Fruit fly (Drosophila melanogaster) whole organism, embryonic: ENCODE results near the gene ND-30.

Experiments used
- CG10274 ChIP-seq: fragments of 200-800 bp; sonication (Bioruptor generic); optimal IDR thresholded peaks from 3 replicates; lab custom pipeline; 2017; ENCODE audit warnings: missing biosample characterization, mild to moderate bottlenecking, missing genetic modification characterization
- CG11504 ChIP-seq: fragments of 200-800 bp; sonication (Bioruptor generic); optimal IDR thresholded peaks from 3 replicates; lab custom pipeline; 2019; ENCODE audit warnings: missing biosample characterization, mild to moderate bottlenecking, missing genetic modification characterization, moderate library complexity
- CG12071 ChIP-seq: fragments of 200-800 bp; sonication (Bioruptor generic); optimal IDR thresholded peaks from 3 replicates; lab custom pipeline; 2018; ENCODE audit warnings: missing biosample characterization, mild to moderate bottlenecking, missing genetic modification characterization
- CG12391 ChIP-seq: fragments of 200-800 bp; sonication (Bioruptor generic); optimal IDR thresholded peaks from 3 replicates; lab custom pipeline; 2018; ENCODE audit warnings: missing biosample characterization, mild to moderate bottlenecking, missing genetic modification characterization, moderate library complexity
- CG13775 ChIP-seq: fragments of 200-800 bp; sonication (Bioruptor generic); optimal IDR thresholded peaks from 3 replicates; lab custom pipeline; 2017; ENCODE audit warnings: missing biosample characterization, mild to moderate bottlenecking, missing genetic modification characterization
- CG17385 ChIP-seq: fragments of 200-800 bp; sonication (Bioruptor generic); optimal IDR thresholded peaks from 3 replicates; lab custom pipeline; 2018; ENCODE audit warnings: missing biosample characterization, mild to moderate bottlenecking, missing genetic modification characterization
- CG17568 ChIP-seq: fragments of 200-800 bp; sonication (Bioruptor generic); optimal IDR thresholded peaks from 2 replicates; lab custom pipeline; 2018; ENCODE audit warnings: missing biosample characterization, mild to moderate bottlenecking, missing genetic modification characterization, moderate library complexity
- CG17829 ChIP-seq: fragments of 200-800 bp; optimal IDR thresholded peaks from 2 replicates; lab custom pipeline; 2019; ENCODE audit warnings: missing biosample characterization, mild to moderate bottlenecking, missing genetic modification characterization, moderate library complexity
- CG1792 ChIP-seq: fragments of 200-800 bp; sonication (Bioruptor generic); optimal IDR thresholded peaks from 2 replicates; lab custom pipeline; 2016; ENCODE audit warnings: missing biosample characterization, missing genetic modification characterization
- CG32767 ChIP-seq: fragments of 200-800 bp; sonication (Bioruptor generic); IDR thresholded peaks from 2 replicates; pipeline ENCODE4 v1.3.6; 2022; ENCODE audit warnings: missing biosample characterization, missing genetic modification characterization
- CG4328 ChIP-seq: fragments of 200-800 bp; sonication (Bioruptor generic); optimal IDR thresholded peaks from 3 replicates; lab custom pipeline; 2017; ENCODE audit warnings: missing biosample characterization, missing genetic modification reagents, missing genetic modification characterization
- CG43689 ChIP-seq: fragments of 200-800 bp; sonication (Bioruptor generic); IDR thresholded peaks from 2 replicates; pipeline ENCODE4 v1.3.6; 2022; ENCODE audit warnings: missing biosample characterization, missing genetic modification characterization
- CG4617 ChIP-seq: fragments of 200-800 bp; sonication (Bioruptor generic); optimal IDR thresholded peaks from 3 replicates; lab custom pipeline; 2016; ENCODE audit warnings: missing biosample characterization, missing genetic modification characterization, borderline replicate concordance
- CG6854 ChIP-seq: fragments of 200-800 bp; sonication (Bioruptor generic); optimal IDR thresholded peaks from 3 replicates; lab custom pipeline; 2017; ENCODE audit warnings: missing biosample characterization, mild to moderate bottlenecking, missing genetic modification characterization
- CG7556 ChIP-seq: fragments of 200-800 bp; sonication (Bioruptor generic); optimal IDR thresholded peaks from 2 replicates; lab custom pipeline; 2017; ENCODE audit warnings: missing biosample characterization, mild to moderate bottlenecking, missing genetic modification characterization
- CG8478 ChIP-seq: fragments of >200 bp; optimal IDR thresholded peaks from 2 replicates; lab custom pipeline; 2018
- CHES-1-like ChIP-seq: fragments of 200-800 bp; sonication (Bioruptor generic); optimal IDR thresholded peaks from 2 replicates; lab custom pipeline; 2016; ENCODE audit warnings: missing biosample characterization, missing genetic modification characterization
- Dll ChIP-seq: fragments of 200-800 bp; sonication (Bioruptor generic); IDR thresholded peaks from 4 replicates; pipeline ENCODE4 v1.3.6; 2022; ENCODE audit warnings: missing biosample characterization, missing genetic modification characterization; ENCODE audit not compliant: partially characterized antibody
- E2f2 ChIP-seq: fragments of 200-800 bp; sonication (Bioruptor generic); IDR thresholded peaks from 2 replicates; pipeline ENCODE4 v1.3.6; 2022; ENCODE audit warnings: missing biosample characterization, missing genetic modification characterization
- Lim3 ChIP-seq: fragments of 200-800 bp; sonication (Bioruptor generic); IDR thresholded peaks from 2 replicates; pipeline ENCODE4 v1.3.6; 2022; ENCODE audit warnings: missing biosample characterization, missing genetic modification characterization
- Med ChIP-seq: fragments of 200-800 bp; sonication (Bioruptor generic); peaks from one replicate; lab custom pipeline; 2016; ENCODE audit warnings: missing biosample characterization, missing genetic modification characterization, mild to moderate bottlenecking, inconsistent platforms, moderate library complexity
- Nf-YC ChIP-seq: fragments of 200-800 bp; optimal IDR thresholded peaks from 3 replicates; lab custom pipeline; 2019; ENCODE audit warnings: missing biosample characterization, mild to moderate bottlenecking, missing genetic modification characterization, moderate library complexity
- Ravus ChIP-seq: fragments of 200-800 bp; sonication (Bioruptor generic); IDR thresholded peaks from 2 replicates; pipeline ENCODE4 v1.3.6; 2022; ENCODE audit warnings: missing biosample characterization, missing genetic modification characterization
- Six4 ChIP-seq: fragments of 200-800 bp; sonication (Bioruptor generic); optimal IDR thresholded peaks from 2 replicates; lab custom pipeline; 2016; ENCODE audit warnings: missing biosample characterization, missing genetic modification characterization
- Sry-β ChIP-seq: fragments of 200-800 bp; sonication (Bioruptor generic); optimal IDR thresholded peaks from 2 replicates; lab custom pipeline; 2018; ENCODE audit warnings: missing biosample characterization, mild to moderate bottlenecking, missing genetic modification characterization, moderate library complexity
- Ssrp ChIP-seq: fragments of 200-800 bp; sonication (Bioruptor generic); optimal IDR thresholded peaks from 2 replicates; lab custom pipeline; 2018; ENCODE audit warnings: missing biosample characterization, mild to moderate bottlenecking, missing genetic modification characterization, moderate library complexity
- ara ChIP-seq: fragments of 200-800 bp; sonication (Bioruptor generic); IDR thresholded peaks from 2 replicates; pipeline ENCODE4 v1.3.6; 2022; ENCODE audit warnings: missing biosample characterization, missing genetic modification characterization
- ato ChIP-seq: fragments of 200-800 bp; sonication (Bioruptor generic); IDR thresholded peaks from 2 replicates; pipeline ENCODE4 v1.3.6; 2022; ENCODE audit warnings: missing biosample characterization, missing genetic modification characterization; ENCODE audit not compliant: partially characterized antibody
- bbx ChIP-seq: fragments of 200-800 bp; sonication (Bioruptor generic); IDR thresholded peaks from 2 replicates; pipeline ENCODE4 v1.3.6; 2022; ENCODE audit warnings: missing biosample characterization, missing genetic modification characterization; ENCODE audit not compliant: partially characterized antibody
- esg ChIP-seq: fragments of 200-800 bp; sonication (Bioruptor generic); conservative IDR thresholded peaks from 2 replicates; pipeline ENCODE4 v1.3.6; 2022; ENCODE audit warnings: missing biosample characterization, missing genetic modification characterization
- ftz-f1 ChIP-seq: fragments of 200-800 bp; sonication (Bioruptor generic); optimal IDR thresholded peaks from 2 replicates; lab custom pipeline; 2016; ENCODE audit warnings: missing biosample characterization, missing genetic modification characterization
- grn ChIP-seq: fragments of 200-800 bp; sonication (Bioruptor generic); optimal IDR thresholded peaks from 3 replicates; lab custom pipeline; 2017; ENCODE audit warnings: missing biosample characterization, missing genetic modification characterization
- gro ChIP-seq: fragments of 200-800 bp; sonication (Bioruptor generic); optimal IDR thresholded peaks from 2 replicates; lab custom pipeline; 2016; ENCODE audit warnings: missing biosample characterization, missing genetic modification characterization
- insv ChIP-seq, 2 experiments: fragments of 200-800 bp; sonication (Bioruptor generic); optimal IDR thresholded peaks; 3 replicates each; lab custom pipeline; 2016 to 2018; ENCODE audit warnings: missing biosample characterization in 2 of 2, missing genetic modification characterization in 2 of 2
- inv ChIP-seq: fragments of 200-800 bp; sonication (Bioruptor generic); IDR thresholded peaks from 2 replicates; pipeline ENCODE4 v1.3.6; 2022; ENCODE audit warnings: missing biosample characterization, missing genetic modification characterization; ENCODE audit not compliant: partially characterized antibody
- kah ChIP-seq: fragments of 200-800 bp; sonication (Bioruptor generic); optimal IDR thresholded peaks from 2 replicates; lab custom pipeline; 2018; ENCODE audit warnings: missing biosample characterization, mild to moderate bottlenecking, missing genetic modification characterization
- ken ChIP-seq: fragments of 200-800 bp; sonication (Bioruptor generic); IDR thresholded peaks from 3 replicates; pipeline ENCODE4 v1.3.6; 2022; ENCODE audit warnings: missing biosample characterization, missing genetic modification characterization
- lbe ChIP-seq: fragments of 200-800 bp; sonication (Bioruptor generic); optimal IDR thresholded peaks from 2 replicates; lab custom pipeline; 2016; ENCODE audit warnings: missing biosample characterization, mild to moderate bottlenecking, missing genetic modification characterization
- lov ChIP-seq, 2 experiments: fragments of 200-800 bp in 1 of 2; fragments of >200 bp in 1 of 2; sonication (Bioruptor generic) in 1 of 2; IDR thresholded peaks in 1 of 2; optimal IDR thresholded peaks in 1 of 2; 2 replicates in 1 of 2; 3 replicates in 1 of 2; pipeline versions ENCODE4 v1.3.6 to Lab custom; 2017 to 2022; ENCODE audit warnings: missing biosample characterization in 1 of 2, missing genetic modification characterization in 1 of 2
- maf-S ChIP-seq: fragments of 200-800 bp; sonication (Bioruptor generic); optimal IDR thresholded peaks from 2 replicates; lab custom pipeline; 2016; ENCODE audit warnings: missing biosample characterization, missing genetic modification characterization
- nmo ChIP-seq: fragments of 200-800 bp; sonication (Bioruptor generic); optimal IDR thresholded peaks from 2 replicates; lab custom pipeline; 2018; ENCODE audit warnings: missing biosample characterization, mild to moderate bottlenecking, missing genetic modification characterization, moderate library complexity
- onecut ChIP-seq: fragments of 200-800 bp; sonication (Bioruptor generic); IDR thresholded peaks from 2 replicates; pipeline ENCODE4 v1.3.6; 2022; ENCODE audit warnings: missing biosample characterization, missing genetic modification characterization
- otp ChIP-seq: fragments of 200-800 bp; sonication (Bioruptor generic); IDR thresholded peaks from 3 replicates; pipeline ENCODE4, ENCODE4 v1.3.6; 2022; ENCODE audit warnings: missing biosample characterization, missing genetic modification characterization
- pita ChIP-seq: fragments of 200-800 bp; sonication (Bioruptor generic); optimal IDR thresholded peaks from 2 replicates; lab custom pipeline; 2017; ENCODE audit warnings: missing biosample characterization, mild to moderate bottlenecking, missing genetic modification characterization
- prd ChIP-seq, 3 experiments: fragments of >200 bp in 2 of 3; fragments of 200-800 bp in 1 of 3; sonication (Bioruptor generic) in 1 of 3; optimal IDR thresholded peaks in 2 of 3; IDR thresholded peaks in 1 of 3; 2 replicates in 2 of 3; 3 replicates in 1 of 3; pipeline versions ENCODE4 v1.3.6 to Lab custom; 2017 to 2022; ENCODE audit warnings: missing biosample characterization in 1 of 3, missing genetic modification characterization in 1 of 3
- row ChIP-seq: fragments of 200-800 bp; sonication (Bioruptor generic); IDR thresholded peaks from 3 replicates; pipeline ENCODE4 v1.3.6; 2022; ENCODE audit warnings: missing biosample characterization, missing genetic modification characterization
- shn ChIP-seq: fragments of 200-800 bp; sonication (Bioruptor generic); optimal IDR thresholded peaks from 3 replicates; lab custom pipeline; 2016; ENCODE audit warnings: missing biosample characterization, missing genetic modification characterization
- tgo ChIP-seq: fragments of 200-800 bp; sonication (Bioruptor generic); IDR thresholded peaks from 3 replicates; pipeline ENCODE4 v1.3.6; 2022; ENCODE audit warnings: missing biosample characterization, missing genetic modification characterization
- tna ChIP-seq: fragments of 200-800 bp; sonication (Bioruptor generic); IDR thresholded peaks from 2 replicates; pipeline ENCODE4 v1.3.6; 2022; ENCODE audit warnings: missing biosample characterization, missing genetic modification characterization; ENCODE audit not compliant: partially characterized antibody
- ttk ChIP-seq: fragments of 200-800 bp; sonication (Bioruptor generic); IDR thresholded peaks from 2 replicates; pipeline ENCODE4 v2.1.2; 2022; ENCODE audit warnings: missing biosample characterization, missing genetic modification characterization

The ND-30 gene

DNA sequence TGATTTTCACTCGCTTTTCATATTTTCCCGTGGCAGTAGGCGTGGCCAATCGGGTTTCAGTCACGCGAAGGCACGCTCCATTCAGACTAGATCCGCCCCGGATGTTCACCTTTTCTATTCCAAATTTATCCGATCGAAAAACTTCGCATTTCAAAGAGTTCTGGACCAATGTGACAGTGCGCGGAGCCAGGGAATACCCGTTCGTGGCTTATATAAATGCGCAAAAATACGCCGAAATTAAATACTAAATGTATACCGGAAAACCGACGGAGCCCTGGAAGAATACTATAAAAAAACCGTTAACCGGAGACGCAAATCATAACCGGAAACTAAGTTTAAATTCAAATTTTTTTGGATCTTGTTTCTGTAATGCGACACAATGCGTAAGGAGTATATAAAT is 31.8 kb downstream of the ND-30 start, which contains the start of gene promL (continued):
- TF ChIP-seq otp (GFP tag; lab: Robert Waterston, UW) (no peak), Six4 (GFP tag; lab: Kevin White, UChicago) (no peak), maf-S (GFP tag; lab: Kevin White, UChicago) (peak; percentile 40), Nf-YC (tag; lab: Kevin White, UChicago) (peak; percentile 59), Sry-β (GFP tag; lab: Kevin White, UChicago) (no peak), ato (0 out of 2 replicates have a peak, but pooled peaks have one; percentile 9), inv (GFP tag; lab: Robert Waterston, UW) (no peak), CG4328 (GFP tag; lab: Kevin White, UChicago) (peak; percentile 49), CG1792 (GFP tag; lab: Kevin White, UChicago) (no peak), esg (GFP tag; lab: Robert Waterston, UW) (no peak), E2f2 (GFP tag; lab: Robert Waterston, UW) (peak; percentile 82), CG17568 (GFP tag; lab: Kevin White, UChicago) (peak; percentile 74), gro (peak; percentile 77), CG43689 (GFP tag; lab: Robert Waterston, UW) (no peak), CG17829 (peak; percentile 75), CG11504 (tag; lab: Kevin White, UChicago) (peak; percentile 72), CHES-1-like (GFP tag; lab: Kevin White, UChicago) (peak; percentile 61), insv (GFP tag; optimal IDR thresholded peaks at IDR 0.05; lab: Kevin White, UChicago) (peak in 1 of 2 experiments; percentile 55), Dll (GFP tag; lab: Robert Waterston, UW) (no peak), lov (optimal IDR thresholded peaks at IDR 0.05; lab: Kevin White, UChicago) (no peak), lov (GFP tag; IDR thresholded peaks at IDR 0.05; lab: Robert Waterston, UW) (peak; percentile 61; the same call in 2 of the 3 replicates), CG32767 (GFP tag; lab: Robert Waterston, UW) (peak; percentile 38; the same call in 1 of the 2 replicates), nmo (GFP tag; lab: Kevin White, UChicago) (peak; percentile 65), ftz-f1 (GFP tag; lab: Kevin White, UChicago) (peak; percentile 31), bbx (GFP tag; lab: Robert Waterston, UW) (peak; percentile 72), CG8478 (lab: Kevin White, UChicago) (no peak), CG17385 (GFP tag; lab: Kevin White, UChicago) (peak; percentile 48), prd (optimal IDR thresholded peaks at IDR 0.05; lab: Kevin White, UChicago) (no peak), prd (GFP tag; IDR thresholded peaks at IDR 0.05; lab: Robert Waterston, UW) (no peak), tgo (no peak; the same call in 2 of the 3 replicates), pita (GFP tag; lab: Kevin White, UChicago) (peak; percentile 28), CG6854 (GFP tag; lab: Kevin White, UChicago) (peak; percentile 55), shn (peak; percentile 8), ken (no peak), Med (GFP tag; lab: Kevin White, UChicago) (peak; percentile 95), tna (GFP tag; lab: Robert Waterston, UW) (no peak), CG7556 (peak; percentile 43), lbe (GFP tag; lab: Kevin White, UChicago) (peak; percentile 54), onecut (peak; percentile 74), Ravus (GFP tag; lab: Robert Waterston, UW) (no peak), Ssrp (no peak), row (GFP tag; lab: Robert Waterston, UW) (0 out of 3 replicates have a peak, but pooled peaks have one; percentile 31), ara (0 out of 2 replicates have a peak, but pooled peaks have one; percentile 12), kah (no peak), ttk (GFP tag; lab: Robert Waterston, UW) (no peak), CG10274 (GFP tag; lab: Kevin White, UChicago) (no peak), Lim3 (no peak), CG12071 (GFP tag; lab: Kevin White, UChicago) (peak; percentile 41), CG12391 (tag; lab: Kevin White, UChicago) (peak; percentile 63), CG4617 (GFP tag; lab: Kevin White, UChicago) (peak; percentile 74), grn (GFP tag; lab: Kevin White, UChicago) (peak; percentile 44), CG13775 (GFP tag; lab: Kevin White, UChicago) (peak; percentile 66)
